Fruit fly (Drosophila melanogaster): Measurements from ENCODE around the gene CG4586.

DNA sequence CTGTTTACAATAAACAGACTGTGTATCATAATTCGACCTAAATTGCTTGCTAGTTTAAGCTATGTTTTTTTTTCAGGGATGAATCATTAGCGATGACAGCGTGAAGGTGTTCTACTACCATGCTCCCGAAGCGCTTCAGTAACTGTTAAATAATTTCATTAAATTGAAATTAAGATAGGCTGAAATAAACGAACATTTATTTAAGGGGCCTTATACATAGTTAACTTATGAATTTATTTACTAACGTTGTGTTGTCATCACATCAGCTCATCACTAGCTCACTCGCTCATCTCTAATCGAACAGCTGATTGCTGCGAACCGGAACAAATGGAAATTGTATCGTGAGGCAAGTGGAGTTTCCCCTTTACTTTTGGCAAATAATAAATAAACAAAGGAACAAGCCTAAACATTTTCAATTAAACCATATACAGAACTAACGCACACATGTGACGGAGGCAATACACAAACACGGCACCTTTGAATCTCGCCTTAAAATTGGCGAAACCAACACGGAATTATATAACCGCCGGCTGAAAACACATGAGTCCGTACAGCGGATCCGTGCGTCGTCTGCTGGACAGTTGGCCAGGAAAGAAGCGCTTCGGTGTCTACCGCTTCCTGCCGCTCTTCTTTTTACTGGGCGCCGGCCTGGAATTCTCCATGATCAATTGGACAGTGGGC, 41.5 kb downstream of the CG4586 start, which contains the start of the genes cm, sloth1 and sloth2:
- no peak for TF ChIP-seq EcR (GFP tag; optimal IDR thresholded peaks at IDR 0.05)
- no peak for TF ChIP-seq psq (optimal IDR thresholded peaks at IDR 0.05)
- no peak for TF ChIP-seq usp (GFP tag; optimal IDR thresholded peaks at IDR 0.05)
- TF ChIP-seq pan (optimal IDR thresholded peaks at IDR 0.05) = no peak
- no peak for TF ChIP-seq Dll (optimal IDR thresholded peaks at IDR 0.05)
